Worm (Caenorhabditis elegans) whole organism, L3 larva: ENCODE data around the gene K08H2.5.

Experiments used
- fkh-10 ChIP-seq: sonication (generic microtip); optimal IDR thresholded peaks from 2 replicates; lab custom pipeline; 2017; ENCODE audit warnings: missing biosample characterization, missing genetic modification reagents, missing genetic modification characterization
- nhr-25 ChIP-seq: sonication (generic microtip); optimal IDR thresholded peaks from 2 replicates; lab custom pipeline; 2017; ENCODE audit warnings: missing biosample characterization, missing genetic modification characterization
- unc-62 ChIP-seq: fragments of 150-350 bp; sonication (generic microtip); optimal IDR thresholded peaks from 4 replicates; lab custom pipeline; 2014; ENCODE audit warnings: missing biosample characterization, missing genetic modification reagents, missing genetic modification characterization
- zag-1 ChIP-seq: fragments of 150-350 bp; optimal IDR thresholded peaks from 2 replicates; lab custom pipeline; 2014; ENCODE audit warnings: missing biosample characterization, missing genetic modification characterization

ce11 chrX:13232259-13232658 lies 9.9 kb downstream of the K08H2.5 start, which contains the start of gene bgnt-1.5:
- TF ChIP-seq fkh-10 (GFP tag; lab: Kevin White, UChicago) = no peak
- TF ChIP-seq zag-1 (tag; lab: Kevin White, UChicago) = no peak
- TF ChIP-seq nhr-25 (tag; lab: Kevin White, UChicago) = no peak
- no peak for TF ChIP-seq unc-62 (GFP tag; lab: Kevin White, UChicago)
